Worm (Caenorhabditis elegans) whole organism, midembryonic: Measurements from ENCODE around the gene B0228.9.

Source experiments
- T22C8.4 ChIP-seq: fragments of 200-800 bp; sonication (Bioruptor generic); IDR thresholded peaks from 2 replicates; pipeline ENCODE4 v1.3.6; 2022; ENCODE audit warnings: missing genetic modification characterization, missing compliant biosample characterization
- cog-1 ChIP-seq: sonication (generic microtip); optimal IDR thresholded peaks from 2 replicates; lab custom pipeline; 2016; ENCODE audit warnings: missing genetic modification characterization, missing compliant biosample characterization
- flt-1 ChIP-seq: fragments of 200-800 bp; sonication (Bioruptor generic); IDR thresholded peaks from 2 replicates; pipeline ENCODE4 v1.3.6; 2022; ENCODE audit warnings: missing genetic modification characterization, missing compliant biosample characterization
- klf-2 ChIP-seq: fragments of 200-800 bp; sonication (Bioruptor generic); conservative IDR thresholded peaks from 2 replicates; pipeline ENCODE4 v1.3.6; 2022; ENCODE audit warnings: missing genetic modification reagents, missing genetic modification characterization, missing compliant biosample characterization
- ref-1 ChIP-seq: fragments of 200-800 bp; sonication (Bioruptor generic); conservative IDR thresholded peaks from 2 replicates; pipeline ENCODE4 v1.3.6; 2022; ENCODE audit warnings: missing genetic modification reagents, missing genetic modification characterization, missing compliant biosample characterization
- ztf-23 ChIP-seq: fragments of 200-800 bp; sonication (Bioruptor generic); IDR thresholded peaks from 2 replicates; pipeline ENCODE4 v1.3.6; 2022; ENCODE audit warnings: missing genetic modification reagents, missing genetic modification characterization, missing compliant biosample characterization
- ztf-29 ChIP-seq: fragments of 200-800 bp; sonication (Bioruptor generic); IDR thresholded peaks from 2 replicates; pipeline ENCODE4 v1.3.6; 2022; ENCODE audit warnings: missing genetic modification reagents, missing genetic modification characterization, missing compliant biosample characterization

- TF ChIP-seq T22C8.4 (GFP tag; lab: Robert Waterston, UW) (no peak), ref-1 (GFP tag; lab: Robert Waterston, UW) (no peak), ztf-23 (no peak), flt-1 (GFP tag; lab: Robert Waterston, UW) (no peak), cog-1 (tag; lab: Kevin White, UChicago) (no peak), klf-2 (no peak), ztf-29 (no peak)
These were observed 28.1 kb upstream of the B0228.9 start for ce11 chrII:7791408-7792050.
